Worm (Caenorhabditis elegans): ENCODE results near the gene clc-19.
A peak's percentile ranks its signal among the peaks of the same experiment; 100 is the strongest.

Gene clc-19

DNA sequence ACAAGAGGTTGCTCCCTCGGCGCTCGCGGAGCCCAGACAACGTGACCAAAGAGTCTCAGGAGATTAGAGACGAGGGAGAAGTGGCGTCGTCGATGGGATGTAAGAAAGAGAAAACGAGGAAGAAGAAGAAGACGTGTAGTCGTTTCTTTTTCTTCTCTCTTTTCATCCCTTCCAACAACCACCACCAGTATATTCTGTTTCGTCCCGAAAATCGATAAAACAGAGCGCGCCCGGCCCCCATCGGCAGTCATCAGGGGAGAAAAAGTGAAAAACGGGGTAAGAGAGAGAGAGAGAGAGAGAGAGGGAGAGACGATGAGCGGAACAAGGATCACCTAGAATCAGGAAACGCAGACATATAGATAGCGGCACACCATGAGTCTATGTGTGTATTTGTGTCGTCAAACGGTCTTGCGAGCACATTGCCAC is 14.5 kb upstream of the clc-19 start (continued):
- TF ChIP-seq aly-2 (tag; optimal IDR thresholded peaks at IDR 0.05) (peak; percentile 60), nhr-12 (tag; optimal IDR thresholded peaks at IDR 0.05) (no peak), alr-1 (tag; optimal IDR thresholded peaks at IDR 0.05; ENCODE audit: borderline replicate concordance) (no peak), pqm-1 (tag; optimal IDR thresholded peaks at IDR 0.05) (no peak), mdl-1 (tag; optimal IDR thresholded peaks at IDR 0.05) (peak; percentile 55 to 69), dpl-1 (GFP tag; optimal IDR thresholded peaks at IDR 0.05) (peak; percentile 11 to 45 (median 18)), unc-86 (tag; optimal IDR thresholded peaks at IDR 0.05) (peak; percentile 87), isw-1 (GFP tag; IDR thresholded peaks at IDR 0.05) (peak; percentile 58), nhr-28 (tag; optimal IDR thresholded peaks at IDR 0.05) (no peak), zip-4 (GFP tag; optimal IDR thresholded peaks at IDR 0.05) (no peak), efl-1 (optimal IDR thresholded peaks at IDR 0.05) (peak; percentile 63 to 74), efl-1 (GFP tag; optimal IDR thresholded peaks at IDR 0.05 in 1 of 2) (peak; percentile 12 to 93), aha-1 (tag; optimal IDR thresholded peaks at IDR 0.05) (no peak), nhr-76 (tag; optimal IDR thresholded peaks at IDR 0.05) (no peak), grh-1 (GFP tag; IDR thresholded peaks at IDR 0.05) (no peak), sptf-1 (tag; optimal IDR thresholded peaks at IDR 0.05) (no peak), nhr-77 (tag; optimal IDR thresholded peaks at IDR 0.05) (peak; percentile 40), unc-98 (GFP tag; IDR thresholded peaks at IDR 0.05) (no peak), ceh-82 (tag; optimal IDR thresholded peaks at IDR 0.05) (peak; percentile 38 to 65 (median 62)), ces-1 (GFP tag; optimal IDR thresholded peaks at IDR 0.05) (no peak), nhr-71 (tag; optimal IDR thresholded peaks at IDR 0.05) (peak; percentile 88), nhr-85 (tag) (peak; percentile 84), ceh-63 (GFP tag; optimal IDR thresholded peaks at IDR 0.05) (peak; percentile 2), unc-130 (tag; optimal IDR thresholded peaks at IDR 0.05) (no peak), ceh-88 (GFP tag; IDR thresholded peaks at IDR 0.05) (no peak; the same call in 1 of the 2 replicates), irx-1 (tag; optimal IDR thresholded peaks at IDR 0.05) (peak; percentile 37), nhr-47 (tag; optimal IDR thresholded peaks at IDR 0.05) (peak; percentile 84), dsc-1 (tag; optimal IDR thresholded peaks at IDR 0.05) (peak; percentile 49), ceh-90 (tag; optimal IDR thresholded peaks at IDR 0.05) (no peak), mab-9 (GFP tag; IDR thresholded peaks at IDR 0.05) (peak; percentile 48; the same call in 1 of the 2 replicates), Y116A8C.19 (tag; optimal IDR thresholded peaks at IDR 0.05; ENCODE audit: borderline replicate concordance) (no peak), xbp-1 (tag; optimal IDR thresholded peaks at IDR 0.05) (peak; percentile 65)

DNA sequence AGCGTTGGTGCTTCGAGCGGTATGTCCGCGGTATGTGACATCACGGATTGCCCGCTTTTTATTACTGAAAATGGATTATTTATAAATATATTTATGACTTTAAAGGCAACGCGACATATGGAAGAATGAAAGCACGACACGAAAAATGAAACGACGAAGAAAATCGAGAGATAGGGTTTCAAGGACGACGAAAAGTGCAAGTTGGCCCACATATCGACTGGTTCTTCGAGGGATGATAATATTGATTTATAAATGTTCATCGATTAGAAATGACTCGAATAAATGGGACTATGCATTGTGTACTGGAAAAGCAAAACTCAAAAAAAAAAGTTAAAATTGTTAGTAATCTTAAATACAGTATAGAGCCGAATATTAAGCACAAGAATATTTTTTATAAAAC is 13.4 kb upstream of the clc-19 start, which contains the start of gene zer-1:
Gene zer-1 (minus strand): TSS at position 68 of the 400 bp plus-strand sequence.
- TF ChIP-seq unc-130 (tag; optimal IDR thresholded peaks at IDR 0.05) (no peak), sox-4 (tag; optimal IDR thresholded peaks at IDR 0.05) (no peak), aly-2 (tag; optimal IDR thresholded peaks at IDR 0.05) (no peak), mdl-1 (tag; optimal IDR thresholded peaks at IDR 0.05) (no peak), ceh-82 (tag; optimal IDR thresholded peaks at IDR 0.05) (no peak), blmp-1 (tag; optimal IDR thresholded peaks at IDR 0.05) (peak; percentile 98), elt-3 (tag; optimal IDR thresholded peaks at IDR 0.05) (peak in 1 of 6 experiments; percentile 5), nhr-71 (tag; optimal IDR thresholded peaks at IDR 0.05) (no peak), nhr-85 (tag) (peak; percentile 8)

DNA sequence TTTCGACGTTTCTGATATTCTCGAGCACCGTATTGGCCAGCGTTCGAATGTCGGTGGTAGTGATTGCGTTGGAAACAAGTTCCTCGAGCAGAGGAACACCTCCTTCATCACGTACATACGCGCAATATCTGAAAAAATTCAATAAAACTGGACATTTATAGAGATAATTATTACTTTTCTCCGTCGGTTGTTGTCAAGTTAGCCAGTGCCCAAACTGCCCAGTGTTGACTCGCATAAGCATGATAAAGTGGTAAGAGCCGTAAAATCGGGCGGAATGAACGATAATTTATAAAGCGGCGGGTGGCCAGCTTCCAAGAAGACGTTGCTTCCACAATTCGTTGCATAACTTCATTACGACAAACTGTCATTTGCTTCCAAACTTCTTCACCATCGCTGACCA is 10.2 kb upstream of the clc-19 start:
- no peak for TF ChIP-seq efl-1 (optimal IDR thresholded peaks at IDR 0.05)
- TF ChIP-seq efl-1 (GFP tag; optimal IDR thresholded peaks at IDR 0.05 in 1 of 2), result peak in 1 of 2 experiments; percentile 90
- no peak for TF ChIP-seq blmp-1 (tag; optimal IDR thresholded peaks at IDR 0.05)
- no peak for TF ChIP-seq alr-1 (tag; optimal IDR thresholded peaks at IDR 0.05; ENCODE audit: borderline replicate concordance)

DNA sequence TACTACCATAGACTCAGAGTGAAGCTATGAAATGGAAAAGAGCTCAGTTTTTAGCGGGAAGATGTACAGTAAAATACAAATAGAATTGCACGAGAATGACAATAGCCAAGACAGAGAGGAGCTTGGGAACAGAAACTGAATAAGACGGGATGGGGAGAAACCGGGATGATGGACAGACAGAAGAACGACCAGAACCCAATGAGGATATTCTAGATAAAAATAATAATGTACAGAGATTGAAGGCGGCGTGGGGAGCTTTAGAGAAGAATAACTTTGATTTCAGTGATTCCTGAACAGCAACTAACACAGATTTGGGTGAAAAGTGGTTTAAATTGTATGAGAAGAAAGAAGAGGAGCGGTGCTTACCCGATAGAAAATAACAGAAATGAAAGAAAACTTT is 8.1 kb upstream of the clc-19 start:
- no peak for TF ChIP-seq efl-1 (optimal IDR thresholded peaks at IDR 0.05)
- peak in 1 of 2 experiments; percentile 23 for TF ChIP-seq efl-1 (GFP tag; optimal IDR thresholded peaks at IDR 0.05 in 1 of 2)
- TF ChIP-seq zag-1 (tag; optimal IDR thresholded peaks at IDR 0.05), result no peak
- no peak for TF ChIP-seq efl-3 (GFP tag; optimal IDR thresholded peaks at IDR 0.05)
- TF ChIP-seq nhr-85 (tag), result no peak
